Fruit fly (Drosophila melanogaster) whole organism, embryonic: Measurements from ENCODE around the gene Art2.

Experiments
- Antp ChIP-seq: fragments of 200-800 bp; sonication (Bioruptor generic); optimal IDR thresholded peaks from 3 replicates; lab custom pipeline; 2016; ENCODE audit warnings: missing biosample characterization, missing genetic modification characterization
- Awh ChIP-seq: fragments of 200-800 bp; sonication (Bioruptor generic); IDR thresholded peaks from 2 replicates; pipeline ENCODE4, ENCODE4 v1.3.6; 2022; ENCODE audit warnings: missing biosample characterization, missing genetic modification characterization
- CG10321 ChIP-seq: fragments of 200-800 bp; sonication (Bioruptor generic); IDR thresholded peaks from 2 replicates; pipeline ENCODE4 v1.3.6; 2022; ENCODE audit warnings: missing biosample characterization, missing genetic modification characterization
- CG11695 ChIP-seq: fragments of 200-800 bp; sonication (Bioruptor generic); IDR thresholded peaks from 3 replicates; pipeline ENCODE4 v1.3.6; 2022; ENCODE audit warnings: missing biosample characterization, missing genetic modification characterization
- CG11696 ChIP-seq: fragments of 200-800 bp; sonication (Bioruptor generic); IDR thresholded peaks from 2 replicates; pipeline ENCODE4 v1.3.6; 2022; ENCODE audit warnings: missing biosample characterization, missing genetic modification characterization
- CG13123 ChIP-seq: fragments of 200-800 bp; sonication (Bioruptor generic); optimal IDR thresholded peaks from 2 replicates; lab custom pipeline; 2016; ENCODE audit warnings: missing biosample characterization, missing genetic modification characterization
- CG1529 ChIP-seq: fragments of 200-800 bp; sonication (Bioruptor generic); optimal IDR thresholded peaks from 3 replicates; lab custom pipeline; 2018; ENCODE audit warnings: missing biosample characterization, missing genetic modification characterization
- CG16779 ChIP-seq: fragments of 200-800 bp; sonication (Bioruptor generic); IDR thresholded peaks from 2 replicates; pipeline ENCODE4 v1.3.6; 2022; ENCODE audit warnings: missing biosample characterization, missing genetic modification characterization
- CG16813 ChIP-seq: fragments of 200-800 bp; sonication (Bioruptor generic); IDR thresholded peaks from 3 replicates; pipeline ENCODE4 v1.3.6; 2022; ENCODE audit warnings: missing biosample characterization, missing genetic modification characterization; ENCODE audit not compliant: partially characterized antibody
- CG17802 ChIP-seq: fragments of 200-800 bp; sonication (Bioruptor generic); optimal IDR thresholded peaks from 2 replicates; lab custom pipeline; 2018; ENCODE audit warnings: missing biosample characterization, mild to moderate bottlenecking, missing genetic modification characterization, moderate library complexity
- CG2120 ChIP-seq: fragments of 200-800 bp; sonication (Bioruptor generic); optimal IDR thresholded peaks from 3 replicates; lab custom pipeline; 2016; ENCODE audit warnings: missing biosample characterization, missing genetic modification characterization
- CG2712 ChIP-seq: fragments of 200-800 bp; optimal IDR thresholded peaks from 3 replicates; lab custom pipeline; 2019; ENCODE audit warnings: missing biosample characterization, mild to moderate bottlenecking, missing genetic modification characterization, moderate library complexity
- CG2889 ChIP-seq: fragments of 200-800 bp; sonication (Bioruptor generic); IDR thresholded peaks from 3 replicates; pipeline ENCODE4 v1.3.6; 2022; ENCODE audit warnings: missing biosample characterization, missing genetic modification characterization
- CG3065 ChIP-seq: fragments of 200-800 bp; sonication (Bioruptor generic); optimal IDR thresholded peaks from 2 replicates; lab custom pipeline; 2016; ENCODE audit warnings: missing biosample characterization, missing genetic modification characterization
- CG34422 ChIP-seq: fragments of 200-800 bp; sonication (Bioruptor generic); IDR thresholded peaks from 3 replicates; pipeline ENCODE4 v1.3.6; 2022; ENCODE audit warnings: missing biosample characterization, missing genetic modification characterization
- CG4282 ChIP-seq: fragments of 200-800 bp; sonication (Bioruptor generic); optimal IDR thresholded peaks from 2 replicates; lab custom pipeline; 2016; ENCODE audit warnings: missing biosample characterization, missing genetic modification characterization
- CG5953 ChIP-seq: fragments of 200-800 bp; sonication (Bioruptor generic); IDR thresholded peaks from 2 replicates; pipeline ENCODE4 v1.3.6; 2022; ENCODE audit warnings: missing biosample characterization, missing genetic modification characterization
- CG6683 ChIP-seq: fragments of 200-800 bp; sonication (Bioruptor generic); optimal IDR thresholded peaks from 2 replicates; lab custom pipeline; 2017; ENCODE audit warnings: missing biosample characterization, mild to moderate bottlenecking, missing genetic modification characterization, missing genetic modification reagents
- CG8290 ChIP-seq, 3 experiments: fragments of 200-800 bp; sonication (Bioruptor generic); optimal IDR thresholded peaks; 2 replicates each; lab custom pipeline; 2016 to 2019; ENCODE audit warnings: missing biosample characterization in 3 of 3, missing genetic modification characterization in 3 of 3, mild to moderate bottlenecking in 2 of 3, moderate library complexity in 1 of 3
- CG8765 ChIP-seq: fragments of 200-800 bp; sonication (Bioruptor generic); IDR thresholded peaks from 2 replicates; pipeline ENCODE4 v1.3.6; 2022; ENCODE audit warnings: missing biosample characterization, missing genetic modification characterization
- CG8924 ChIP-seq: fragments of 200-800 bp; optimal IDR thresholded peaks from 3 replicates; lab custom pipeline; 2019; ENCODE audit warnings: missing biosample characterization, mild to moderate bottlenecking, missing genetic modification characterization, moderate library complexity
- CTCF ChIP-seq: fragments of 200-800 bp; sonication (Bioruptor generic); optimal IDR thresholded peaks from 2 replicates; lab custom pipeline; 2017; ENCODE audit warnings: missing biosample characterization, mild to moderate bottlenecking, missing genetic modification characterization, moderate library complexity
- D19A ChIP-seq: fragments of 200-800 bp; optimal IDR thresholded peaks from 3 replicates; lab custom pipeline; 2019; ENCODE audit warnings: missing biosample characterization, mild to moderate bottlenecking, missing genetic modification characterization, moderate library complexity
- Deaf1 ChIP-seq: fragments of 200-800 bp; optimal IDR thresholded peaks from 3 replicates; lab custom pipeline; 2019; ENCODE audit warnings: missing biosample characterization, mild to moderate bottlenecking, missing genetic modification characterization, moderate library complexity
- Ets65A ChIP-seq: fragments of 200-800 bp; sonication (Bioruptor generic); peaks from one replicate; lab custom pipeline; 2016; ENCODE audit warnings: missing biosample characterization, missing genetic modification characterization
- Hr51 ChIP-seq, 2 experiments: fragments of 200-800 bp; sonication (Bioruptor generic); optimal IDR thresholded peaks; 2 replicates in 1 of 2; 3 replicates in 1 of 2; lab custom pipeline; 2016 to 2018; ENCODE audit warnings: missing biosample characterization in 2 of 2, missing genetic modification characterization in 2 of 2, mild to moderate bottlenecking in 1 of 2, moderate library complexity in 1 of 2
- Med ChIP-seq: fragments of 200-800 bp; sonication (Bioruptor generic); peaks from one replicate; lab custom pipeline; 2016; ENCODE audit warnings: missing biosample characterization, missing genetic modification characterization, mild to moderate bottlenecking, inconsistent platforms, moderate library complexity
- Poxn ChIP-seq: fragments of 200-800 bp; sonication (Bioruptor generic); IDR thresholded peaks from 2 replicates; pipeline ENCODE4 v1.3.6; 2022; ENCODE audit warnings: missing biosample characterization, missing genetic modification characterization
- Side ChIP-seq: fragments of 200-800 bp; sonication (Bioruptor generic); optimal IDR thresholded peaks from 2 replicates; lab custom pipeline; 2016; ENCODE audit warnings: missing biosample characterization, missing genetic modification characterization
- Sin3A ChIP-seq: fragments of >200 bp; optimal IDR thresholded peaks from 2 replicates; lab custom pipeline; 2018
- Six4 ChIP-seq: fragments of 200-800 bp; sonication (Bioruptor generic); optimal IDR thresholded peaks from 2 replicates; lab custom pipeline; 2016; ENCODE audit warnings: missing biosample characterization, missing genetic modification characterization
- Sry-β ChIP-seq: fragments of 200-800 bp; sonication (Bioruptor generic); optimal IDR thresholded peaks from 2 replicates; lab custom pipeline; 2018; ENCODE audit warnings: missing biosample characterization, mild to moderate bottlenecking, missing genetic modification characterization, moderate library complexity
- Tbp ChIP-seq: fragments of >200 bp; optimal IDR thresholded peaks from 2 replicates; lab custom pipeline; 2018; ENCODE audit warnings: missing biosample characterization, missing genetic modification characterization
- cato ChIP-seq: fragments of 200-800 bp; sonication (Bioruptor generic); optimal IDR thresholded peaks from 2 replicates; lab custom pipeline; 2016; ENCODE audit warnings: missing biosample characterization, missing genetic modification characterization, borderline replicate concordance
- fru ChIP-seq: fragments of >200 bp; optimal IDR thresholded peaks from 2 replicates; lab custom pipeline; 2017
- gem ChIP-seq: fragments of 200-800 bp; sonication (Bioruptor generic); optimal IDR thresholded peaks from 2 replicates; lab custom pipeline; 2019; ENCODE audit warnings: missing biosample characterization, mild to moderate bottlenecking, missing genetic modification characterization, moderate library complexity
- grau ChIP-seq: fragments of 200-800 bp; optimal IDR thresholded peaks from 3 replicates; lab custom pipeline; 2019; ENCODE audit warnings: missing biosample characterization, mild to moderate bottlenecking, missing genetic modification characterization, moderate library complexity
- hbn ChIP-seq: fragments of 200-800 bp; sonication (Bioruptor generic); IDR thresholded peaks from 2 replicates; pipeline ENCODE4 v1.3.6; 2022; ENCODE audit warnings: missing biosample characterization, missing genetic modification characterization; ENCODE audit not compliant: partially characterized antibody
- her ChIP-seq: fragments of 200-800 bp; sonication (Bioruptor generic); optimal IDR thresholded peaks from 2 replicates; lab custom pipeline; 2016; ENCODE audit warnings: missing biosample characterization, missing genetic modification characterization
- jigr1 ChIP-seq: fragments of 200-800 bp; sonication (Bioruptor generic); IDR thresholded peaks from 3 replicates; pipeline ENCODE4 v1.3.6; 2022; ENCODE audit warnings: missing biosample characterization, missing genetic modification characterization
- lola ChIP-seq, 3 experiments: fragments of >200 bp in 2 of 3; fragments of 200-800 bp in 1 of 3; sonication (Bioruptor generic) in 1 of 3; optimal IDR thresholded peaks; 2 replicates each; lab custom pipeline; 2017 to 2019; ENCODE audit warnings: missing biosample characterization in 3 of 3, missing genetic modification characterization in 3 of 3, mild to moderate bottlenecking in 1 of 3, moderate library complexity in 1 of 3
- luna ChIP-seq: fragments of 200-800 bp; sonication (Bioruptor generic); optimal IDR thresholded peaks from 2 replicates; lab custom pipeline; 2016; ENCODE audit warnings: missing biosample characterization, missing genetic modification characterization
- p53 ChIP-seq: fragments of 200-800 bp; sonication (Bioruptor generic); optimal IDR thresholded peaks from 2 replicates; lab custom pipeline; 2016; ENCODE audit warnings: missing biosample characterization, missing genetic modification characterization
- pan ChIP-seq, 4 experiments: fragments of >200 bp in 3 of 4; fragments of 200-800 bp in 1 of 4; sonication (Bioruptor generic) in 1 of 4; optimal IDR thresholded peaks in 3 of 4; IDR thresholded peaks in 1 of 4; 2 replicates each; pipeline versions ENCODE4 v1.3.6 to Lab custom; 2017 to 2022; ENCODE audit warnings: missing biosample characterization in 2 of 4, missing genetic modification characterization in 2 of 4, mixed read lengths in 1 of 4
- psq ChIP-seq: fragments of 200-800 bp; sonication (Bioruptor generic); optimal IDR thresholded peaks from 2 replicates; lab custom pipeline; 2017; ENCODE audit warnings: missing biosample characterization, missing genetic modification characterization
- pzg ChIP-seq: fragments of 200-800 bp; sonication (Bioruptor generic); optimal IDR thresholded peaks from 3 replicates; lab custom pipeline; 2018; ENCODE audit warnings: missing biosample characterization, mild to moderate bottlenecking, missing genetic modification characterization, moderate library complexity
- ranshi ChIP-seq: fragments of 200-800 bp; sonication (Bioruptor generic); IDR thresholded peaks from 2 replicates; pipeline ENCODE4 v1.3.6; 2022; ENCODE audit warnings: missing biosample characterization, missing genetic modification characterization
- sens ChIP-seq: fragments of 200-800 bp; sonication (Bioruptor generic); peaks from one replicate; lab custom pipeline; 2016; ENCODE audit warnings: missing biosample characterization, missing genetic modification characterization
- slp2 ChIP-seq: fragments of 200-800 bp; sonication (Bioruptor generic); optimal IDR thresholded peaks from 2 replicates; lab custom pipeline; 2016; ENCODE audit warnings: missing biosample characterization, missing genetic modification characterization
- sqz ChIP-seq: fragments of 200-800 bp; sonication (Bioruptor generic); optimal IDR thresholded peaks from 3 replicates; lab custom pipeline; 2018; ENCODE audit warnings: missing biosample characterization, mild to moderate bottlenecking, missing genetic modification characterization
- tin ChIP-seq: fragments of 200-800 bp; sonication (Bioruptor generic); optimal IDR thresholded peaks from 3 replicates; lab custom pipeline; 2016; ENCODE audit warnings: missing biosample characterization, missing genetic modification characterization
- tup ChIP-seq: fragments of 200-800 bp; sonication (Bioruptor generic); optimal IDR thresholded peaks from 2 replicates; lab custom pipeline; 2016; ENCODE audit warnings: missing biosample characterization, mild to moderate bottlenecking, missing genetic modification characterization, moderate library complexity

Gene Art2

DNA sequence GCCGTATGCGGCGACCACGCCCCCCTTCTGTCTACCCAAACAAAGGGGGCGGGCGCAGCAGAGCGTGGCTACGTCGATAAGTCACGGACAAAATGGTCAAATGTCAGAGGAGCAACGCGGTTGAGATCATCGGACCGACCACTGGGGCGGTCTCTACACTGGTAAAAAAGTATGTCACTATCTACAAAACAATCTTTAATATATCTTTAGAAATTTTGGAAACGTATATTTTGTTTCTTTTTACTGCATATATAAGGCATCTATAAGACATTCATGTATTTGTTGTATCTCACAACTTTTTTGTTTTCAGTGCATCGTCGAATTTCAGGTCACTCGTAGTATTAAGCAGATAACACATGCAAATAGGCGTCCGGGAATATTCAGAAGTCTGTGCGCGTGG is 39.6 kb downstream of the Art2 start:
- TF ChIP-seq ranshi (GFP tag; lab: Robert Waterston, UW) (0 out of 2 replicates have a peak, but pooled peaks have one; percentile 10), Med (GFP tag; lab: Kevin White, UChicago) (peak; percentile 35), tin (GFP tag; lab: Kevin White, UChicago) (no peak), sens (GFP tag; lab: Kevin White, UChicago) (peak; percentile 66), gem (peak; percentile 12), CG8765 (GFP tag; lab: Robert Waterston, UW) (no peak), CG34422 (GFP tag; lab: Robert Waterston, UW) (no peak), sqz (GFP tag; lab: Kevin White, UChicago) (no peak), Ets65A (peak; percentile 72), her (no peak), CG3065 (GFP tag; lab: Kevin White, UChicago) (no peak), psq (no peak)

DNA sequence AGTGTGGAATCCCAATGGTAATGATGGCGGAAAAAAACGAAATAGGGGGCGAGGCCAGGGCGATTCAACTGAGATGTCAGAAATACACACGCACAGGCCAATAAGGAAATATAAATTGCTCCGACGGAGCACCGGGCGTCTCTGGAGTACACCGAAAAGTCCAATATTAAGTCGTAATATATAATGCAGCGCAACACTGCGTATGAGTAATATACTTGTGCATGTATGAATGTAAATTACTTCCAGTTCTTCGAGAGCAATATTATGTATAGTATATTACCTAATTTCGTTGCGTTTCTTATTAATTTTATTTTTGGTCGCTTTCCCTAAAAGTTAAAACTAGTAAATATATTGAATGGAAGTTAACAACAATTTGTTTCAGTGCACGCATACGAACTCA is 50.6 kb downstream of the Art2 start:
- no peak for TF ChIP-seq CG4282 (GFP tag; lab: Kevin White, UChicago)
- TF ChIP-seq Awh (GFP tag; lab: Robert Waterston, UW) = no peak
- no peak for TF ChIP-seq Six4 (GFP tag; lab: Kevin White, UChicago)
- TF ChIP-seq CG13123 (GFP tag; lab: Kevin White, UChicago) = no peak
- TF ChIP-seq CG16779 = no peak
- no peak for TF ChIP-seq CG10321 (GFP tag; lab: Robert Waterston, UW)
- TF ChIP-seq CG8290 (GFP tag; optimal IDR thresholded peaks at IDR 0.05; lab: Kevin White, UChicago) = no peak
- TF ChIP-seq CG8290 (tag; optimal IDR thresholded peaks at IDR 0.05; lab: Kevin White, UChicago) = no peak
- TF ChIP-seq CG2712 (tag; lab: Kevin White, UChicago) = no peak
- TF ChIP-seq cato (GFP tag; lab: Kevin White, UChicago) = no peak
- TF ChIP-seq Side (GFP tag; lab: Kevin White, UChicago) = no peak
- TF ChIP-seq pzg (GFP tag; lab: Kevin White, UChicago) = no peak
- TF ChIP-seq luna = no peak
- no peak for TF ChIP-seq pan (optimal IDR thresholded peaks at IDR 0.05; lab: Kevin White, UChicago)
- no peak for TF ChIP-seq pan (GFP tag; optimal IDR thresholded peaks at IDR 0.05 in 1 of 2, IDR thresholded peaks at IDR 0.05 in 1 of 2)
- no peak for TF ChIP-seq Tbp (GFP tag; lab: Kevin White, UChicago)
- no peak for TF ChIP-seq Sry-β
- no peak for TF ChIP-seq CG11696 (GFP tag; lab: Robert Waterston, UW)
- TF ChIP-seq CTCF (GFP tag; lab: Kevin White, UChicago) = no peak
- no peak for TF ChIP-seq Sin3A
- TF ChIP-seq Hr51 (GFP tag; optimal IDR thresholded peaks at IDR 0.05; lab: Kevin White, UChicago) = peak in 1 of 2 experiments; percentile 21
- TF ChIP-seq jigr1 (GFP tag; lab: Robert Waterston, UW) = no peak
- TF ChIP-seq CG8924 (tag; lab: Kevin White, UChicago) = no peak
- TF ChIP-seq hbn (GFP tag; lab: Robert Waterston, UW) = no peak
- TF ChIP-seq fru (lab: Kevin White, UChicago) = no peak
- no peak for TF ChIP-seq Poxn (GFP tag; lab: Robert Waterston, UW)
- no peak for TF ChIP-seq tup (GFP tag; lab: Kevin White, UChicago)
- TF ChIP-seq lola (GFP tag; optimal IDR thresholded peaks at IDR 0.05; lab: Kevin White, UChicago) = no peak
- TF ChIP-seq CG16813 (GFP tag; lab: Robert Waterston, UW) = no peak
- TF ChIP-seq CG2120 (GFP tag; lab: Kevin White, UChicago) = peak; percentile 21
- peak; percentile 17 for TF ChIP-seq grau (tag; lab: Kevin White, UChicago)
- TF ChIP-seq slp2 (GFP tag; lab: Kevin White, UChicago) = no peak
- TF ChIP-seq CG2889 (GFP tag; lab: Robert Waterston, UW) = no peak
- TF ChIP-seq CG5953 (GFP tag; lab: Robert Waterston, UW) = no peak
- TF ChIP-seq CG1529 (GFP tag; lab: Kevin White, UChicago) = no peak
- TF ChIP-seq CG6683 (GFP tag; lab: Kevin White, UChicago) = no peak
- no peak for TF ChIP-seq CG17802 (tag; lab: Kevin White, UChicago)
- no peak for TF ChIP-seq Antp (GFP tag; lab: Kevin White, UChicago)
- no peak for TF ChIP-seq p53
- no peak for TF ChIP-seq CG11695 (GFP tag; lab: Robert Waterston, UW)
- no peak for TF ChIP-seq D19A
- no peak for TF ChIP-seq Deaf1 (tag; lab: Kevin White, UChicago)
